Worm (Caenorhabditis elegans): ENCODE data around the gene F55A11.4.

DNA sequence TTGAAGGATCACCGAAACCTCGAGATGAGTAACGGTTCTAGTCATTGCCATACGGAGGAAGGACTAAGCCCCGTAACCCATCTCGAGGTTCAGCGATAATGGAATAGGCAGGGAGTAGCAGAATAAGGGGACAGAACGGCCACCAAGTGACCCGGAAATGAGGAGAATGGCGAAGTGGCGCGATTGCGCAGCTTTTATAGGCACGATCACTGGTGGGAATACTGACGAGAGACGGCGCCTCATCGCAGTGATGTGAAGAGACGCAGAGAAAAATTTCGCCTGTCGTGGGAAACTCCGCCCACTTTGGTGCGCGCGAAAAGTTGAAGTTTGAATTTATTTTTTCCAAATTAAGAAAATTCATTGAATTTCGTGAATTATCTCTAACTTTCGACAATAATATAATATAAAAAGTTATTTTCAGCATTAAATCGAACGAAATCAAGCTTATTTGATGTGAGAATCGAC is at the start of gene F55A11.4:
- no peak for TF ChIP-seq flt-1 (GFP tag; IDR thresholded peaks at IDR 0.05)
- TF ChIP-seq klf-2 (GFP tag; conservative IDR thresholded peaks at IDR 0.05) = no peak
- TF ChIP-seq ztf-23 (GFP tag; IDR thresholded peaks at IDR 0.05) = no peak
- 0 out of 2 replicates have a peak, but pooled peaks have one; percentile 47 for TF ChIP-seq tab-1 (GFP tag; IDR thresholded peaks at IDR 0.05)
- TF ChIP-seq ztf-29 (GFP tag; IDR thresholded peaks at IDR 0.05) = no peak

All from whole organism, midembryonic.